Fruit fly (Drosophila melanogaster): ENCODE results near the gene Task7.

DNA sequence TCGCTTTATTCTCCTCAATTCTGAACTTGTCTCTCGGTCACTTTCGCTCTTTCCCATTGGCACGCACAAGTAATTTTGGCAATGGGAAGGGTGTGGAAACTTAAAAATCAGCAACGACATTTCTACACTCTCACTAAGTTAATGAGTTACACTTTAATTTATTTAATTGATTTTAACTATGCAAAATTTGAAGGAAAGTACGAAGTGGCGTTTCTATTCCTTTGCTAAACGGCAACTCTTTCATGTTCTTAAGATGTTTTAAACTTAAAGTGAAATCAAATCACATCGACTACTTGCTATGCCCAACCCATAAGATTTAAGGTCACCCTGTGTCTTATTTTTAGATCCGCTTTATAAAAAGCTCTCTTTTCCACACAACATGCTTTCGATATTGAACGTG is 41.7 kb downstream of the Task7 start:
- TF ChIP-seq Hr96 (GFP tag; optimal IDR thresholded peaks at IDR 0.05) (no peak), cic (GFP tag; optimal IDR thresholded peaks at IDR 0.05) (no peak), Clk (GFP tag; optimal IDR thresholded peaks at IDR 0.05) (no peak)

All from whole organism, adult.